Worm (Caenorhabditis elegans) whole organism, early embryonic: ENCODE results near the gene pkc-3.

Experiments used
- ama-1 ChIP-seq: fragments of 150-350 bp; optimal IDR thresholded peaks from 2 replicates; lab custom pipeline; 2014
- ets-7 ChIP-seq: sonication (generic microtip); optimal IDR thresholded peaks from 2 replicates; lab custom pipeline; 2016; ENCODE audit warnings: missing genotype, missing genetic modification characterization, missing compliant biosample characterization
- hmbx-1 ChIP-seq: sonication (generic microtip); optimal IDR thresholded peaks from 2 replicates; lab custom pipeline; 2016; ENCODE audit warnings: mild to moderate bottlenecking, missing genetic modification characterization, missing compliant biosample characterization
- hmg-4 ChIP-seq: fragments of 200-800 bp; sonication (Bioruptor generic); optimal IDR thresholded peaks from 2 replicates; lab custom pipeline; 2018; ENCODE audit warnings: mild to moderate bottlenecking, missing genetic modification characterization, missing compliant biosample characterization
- pes-1 ChIP-seq: fragments of 200-800 bp; sonication (Bioruptor generic); IDR thresholded peaks from 2 replicates; pipeline ENCODE4 v1.3.6; 2022; ENCODE audit warnings: missing genetic modification reagents, missing genetic modification characterization, missing compliant biosample characterization

ce11 chrII:5331677-5332303 is 48.0 kb upstream of the pkc-3 start:
- TF ChIP-seq hmbx-1 (tag; lab: Kevin White, UChicago) (no peak), ama-1 (lab: Kevin White, UChicago) (no peak), pes-1 (no peak), ets-7 (tag; lab: Kevin White, UChicago) (no peak), hmg-4 (GFP tag; lab: Kevin White, UChicago) (no peak)
